Fruit fly (Drosophila melanogaster) whole organism, prepupa: Measurements from ENCODE around the gene CG14024.

Experiments used
- Blimp-1 ChIP-seq: fragments of 200-800 bp; sonication (Bioruptor generic); optimal IDR thresholded peaks from 3 replicates; lab custom pipeline; 2017; ENCODE audit warnings: missing biosample characterization, missing genetic modification characterization, mild to moderate bottlenecking, moderate library complexity, missing genetic modification reagents
- CG10669 ChIP-seq: fragments of 200-800 bp; sonication (Bioruptor generic); optimal IDR thresholded peaks from 3 replicates; lab custom pipeline; 2018; ENCODE audit warnings: missing biosample characterization, mild to moderate bottlenecking, missing genetic modification characterization, moderate library complexity
- CG11294 ChIP-seq: fragments of 200-800 bp; sonication (Bioruptor generic); IDR thresholded peaks from 2 replicates; pipeline ENCODE4 v1.3.6; 2022; ENCODE audit warnings: missing biosample characterization, missing genetic modification characterization
- CG11902 ChIP-seq: fragments of 200-800 bp; sonication (Bioruptor generic); optimal IDR thresholded peaks from 3 replicates; lab custom pipeline; 2016; ENCODE audit warnings: missing biosample characterization, missing genetic modification characterization
- CG15336 ChIP-seq: fragments of 200-800 bp; sonication (Bioruptor generic); IDR thresholded peaks from 2 replicates; pipeline ENCODE4 v1.3.6; 2022; ENCODE audit warnings: missing biosample characterization, missing genetic modification characterization
- CG16779 ChIP-seq: fragments of 200-800 bp; sonication (Bioruptor generic); optimal IDR thresholded peaks from 3 replicates; lab custom pipeline; 2017; ENCODE audit warnings: missing biosample characterization, mild to moderate bottlenecking, missing genetic modification characterization
- CG3032 ChIP-seq: fragments of 200-800 bp; optimal IDR thresholded peaks from 2 replicates; lab custom pipeline; 2019; ENCODE audit warnings: missing biosample characterization, mild to moderate bottlenecking, missing genetic modification characterization, moderate library complexity
- CG31627 ChIP-seq: fragments of 200-800 bp; sonication (Bioruptor generic); optimal IDR thresholded peaks from 3 replicates; lab custom pipeline; 2016; ENCODE audit warnings: missing biosample characterization, missing genetic modification characterization
- CG32006 ChIP-seq: fragments of 200-800 bp; sonication (Bioruptor generic); optimal IDR thresholded peaks from 3 replicates; lab custom pipeline; 2017; ENCODE audit warnings: missing biosample characterization, mild to moderate bottlenecking, missing genetic modification characterization
- CG34406 ChIP-seq: fragments of 200-800 bp; sonication (Bioruptor generic); optimal IDR thresholded peaks from 3 replicates; lab custom pipeline; 2016; ENCODE audit warnings: missing biosample characterization, missing genetic modification characterization
- CG3919 ChIP-seq: fragments of 200-800 bp; sonication (Bioruptor generic); optimal IDR thresholded peaks from 3 replicates; lab custom pipeline; 2016; ENCODE audit warnings: missing biosample characterization, missing genetic modification characterization
- CG4318 ChIP-seq: fragments of 200-800 bp; sonication (Bioruptor generic); optimal IDR thresholded peaks from 3 replicates; lab custom pipeline; 2017; ENCODE audit warnings: missing biosample characterization, mild to moderate bottlenecking, missing genetic modification characterization
- CG6163 ChIP-seq: fragments of 200-800 bp; sonication (Bioruptor generic); IDR thresholded peaks from 3 replicates; pipeline ENCODE4 v1.3.6; 2022; ENCODE audit warnings: missing biosample characterization, missing genetic modification characterization
- CG6276 ChIP-seq: fragments of 200-800 bp; sonication (Bioruptor generic); optimal IDR thresholded peaks from 2 replicates; lab custom pipeline; 2017; ENCODE audit warnings: missing biosample characterization, mild to moderate bottlenecking, missing genetic modification characterization
- CG6808 ChIP-seq: fragments of 200-800 bp; sonication (Bioruptor generic); optimal IDR thresholded peaks from 3 replicates; lab custom pipeline; 2017; ENCODE audit warnings: missing biosample characterization, missing genetic modification characterization, mild to moderate bottlenecking, moderate library complexity, missing genetic modification reagents
- CG8632 ChIP-seq: fragments of 200-800 bp; sonication (Bioruptor generic); optimal IDR thresholded peaks from 3 replicates; lab custom pipeline; 2016; ENCODE audit warnings: missing biosample characterization, missing genetic modification characterization
- Eip75B ChIP-seq: fragments of 200-800 bp; sonication (Bioruptor generic); optimal IDR thresholded peaks from 3 replicates; lab custom pipeline; 2016; ENCODE audit warnings: missing biosample characterization, missing genetic modification characterization
- Eip78C ChIP-seq: fragments of 200-800 bp; sonication (Bioruptor generic); peaks from one replicate; lab custom pipeline; 2016; ENCODE audit warnings: missing biosample characterization, missing genetic modification characterization
- Ets96B ChIP-seq: fragments of 200-800 bp; optimal IDR thresholded peaks from 2 replicates; lab custom pipeline; 2019; ENCODE audit warnings: missing biosample characterization, mild to moderate bottlenecking, missing genetic modification characterization, moderate library complexity
- Hr38 ChIP-seq: sonication (Bioruptor generic); optimal IDR thresholded peaks from 2 replicates; lab custom pipeline; 2016; ENCODE audit warnings: missing biosample characterization, missing genetic modification characterization
- Hr39 ChIP-seq: fragments of 200-800 bp; sonication (Bioruptor generic); optimal IDR thresholded peaks from 2 replicates; lab custom pipeline; 2016; ENCODE audit warnings: missing biosample characterization, missing genetic modification characterization
- Hr4 ChIP-seq: fragments of 200-800 bp; sonication (Bioruptor generic); optimal IDR thresholded peaks from 3 replicates; lab custom pipeline; 2016; ENCODE audit warnings: missing biosample characterization, missing genetic modification characterization
- Sox102F ChIP-seq: fragments of 200-800 bp; sonication (Bioruptor generic); optimal IDR thresholded peaks from 2 replicates; lab custom pipeline; 2016; ENCODE audit warnings: missing biosample characterization, mild to moderate bottlenecking, missing genetic modification characterization
- Sox14 ChIP-seq: fragments of 200-800 bp; sonication (Bioruptor generic); optimal IDR thresholded peaks from 3 replicates; lab custom pipeline; 2016; ENCODE audit warnings: missing biosample characterization, missing genetic modification characterization
- Sox15 ChIP-seq: fragments of 200-800 bp; sonication (Bioruptor generic); optimal IDR thresholded peaks from 3 replicates; lab custom pipeline; 2016; ENCODE audit warnings: missing biosample characterization, missing genetic modification characterization
- achi ChIP-seq: fragments of 200-800 bp; sonication (Bioruptor generic); optimal IDR thresholded peaks from 3 replicates; lab custom pipeline; 2016; ENCODE audit warnings: missing biosample characterization, missing genetic modification characterization
- cyc ChIP-seq: fragments of 200-800 bp; sonication (Bioruptor generic); optimal IDR thresholded peaks from 3 replicates; lab custom pipeline; 2016; ENCODE audit warnings: missing biosample characterization, missing genetic modification characterization
- dsx ChIP-seq: fragments of 200-800 bp; optimal IDR thresholded peaks from 3 replicates; lab custom pipeline; 2019; ENCODE audit warnings: missing biosample characterization, mild to moderate bottlenecking, missing genetic modification characterization, moderate library complexity; ENCODE audit not compliant: poor library complexity, severe bottlenecking
- eg ChIP-seq: fragments of 200-800 bp; sonication (Bioruptor generic); IDR thresholded peaks from 3 replicates; pipeline ENCODE4 v1.3.6; 2022; ENCODE audit warnings: missing biosample characterization, missing genetic modification characterization
- esn ChIP-seq: fragments of 200-800 bp; sonication (Bioruptor generic); optimal IDR thresholded peaks from 2 replicates; lab custom pipeline; 2016; ENCODE audit warnings: missing biosample characterization, mild to moderate bottlenecking, missing genetic modification characterization, moderate library complexity
- fd59A ChIP-seq: fragments of 200-800 bp; sonication (Bioruptor generic); optimal IDR thresholded peaks from 2 replicates; lab custom pipeline; 2017; ENCODE audit warnings: missing biosample characterization, mild to moderate bottlenecking, missing genetic modification characterization, missing genetic modification reagents
- fd85E ChIP-seq: fragments of 200-800 bp; sonication (Bioruptor generic); optimal IDR thresholded peaks from 3 replicates; lab custom pipeline; 2016; ENCODE audit warnings: missing biosample characterization, missing genetic modification characterization
- fkh ChIP-seq: fragments of 200-800 bp; sonication (Bioruptor generic); optimal IDR thresholded peaks from 3 replicates; lab custom pipeline; 2017; ENCODE audit warnings: missing biosample characterization, mild to moderate bottlenecking, missing genetic modification characterization, moderate library complexity
- lz ChIP-seq: fragments of 200-800 bp; sonication (Bioruptor generic); optimal IDR thresholded peaks from 3 replicates; lab custom pipeline; 2016; ENCODE audit warnings: missing biosample characterization, missing genetic modification characterization
- pdm3 ChIP-seq: fragments of 200-800 bp; sonication (Bioruptor generic); optimal IDR thresholded peaks from 3 replicates; lab custom pipeline; 2016; ENCODE audit warnings: missing biosample characterization, missing genetic modification characterization
- spab ChIP-seq: fragments of 200-800 bp; sonication (Bioruptor generic); optimal IDR thresholded peaks from 2 replicates; lab custom pipeline; 2017; ENCODE audit warnings: missing biosample characterization, mild to moderate bottlenecking, missing genetic modification characterization, missing genetic modification reagents
- ss ChIP-seq, 2 experiments: fragments of 200-800 bp; sonication (Bioruptor generic); optimal IDR thresholded peaks; 2 replicates in 1 of 2; 3 replicates in 1 of 2; lab custom pipeline; 2017 to 2018; ENCODE audit warnings: mild to moderate bottlenecking in 2 of 2, missing biosample characterization in 2 of 2, missing genetic modification characterization in 2 of 2, moderate library complexity in 1 of 2
- svp ChIP-seq: fragments of 200-800 bp; sonication (Bioruptor generic); peaks from one replicate; lab custom pipeline; 2016; ENCODE audit warnings: missing biosample characterization, missing genetic modification characterization
- topi ChIP-seq: fragments of 200-800 bp; sonication (Bioruptor generic); optimal IDR thresholded peaks from 3 replicates; lab custom pipeline; 2016; ENCODE audit warnings: missing biosample characterization, missing genetic modification characterization
- vri ChIP-seq: fragments of 200-800 bp; sonication (Bioruptor generic); optimal IDR thresholded peaks from 3 replicates; lab custom pipeline; 2016; ENCODE audit warnings: missing biosample characterization, mild to moderate bottlenecking, missing genetic modification characterization

Gene CG14024

DNA sequence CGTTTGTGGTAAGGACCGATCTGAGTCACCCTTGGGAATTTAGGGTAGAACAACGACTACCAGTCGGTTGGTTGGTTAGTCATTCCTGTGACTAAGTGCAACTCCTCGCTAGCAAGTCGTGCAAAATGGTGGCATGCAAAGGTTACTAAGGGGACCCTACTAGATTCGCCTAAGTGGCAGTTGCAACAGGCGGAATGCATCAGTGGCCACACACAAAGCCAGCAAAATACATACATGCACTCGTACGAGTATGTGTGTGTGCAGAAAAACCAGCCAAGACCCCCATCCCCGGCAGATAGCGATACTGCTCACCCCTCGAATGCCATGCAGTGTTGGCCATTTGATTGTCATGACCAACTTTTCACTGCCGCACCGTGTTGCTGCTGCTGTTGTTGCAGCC is 29.9 kb downstream of the CG14024 start:
- TF ChIP-seq ss (GFP tag; optimal IDR thresholded peaks at IDR 0.05; lab: Kevin White, UChicago) (peak; percentile 40 to 89), dsx (GFP tag; lab: Kevin White, UChicago) (peak; percentile 10), Ets96B (tag; lab: Kevin White, UChicago) (peak; percentile 7), lz (GFP tag; lab: Kevin White, UChicago) (no peak), Sox15 (GFP tag; lab: Kevin White, UChicago) (no peak), CG15336 (GFP tag; lab: Robert Waterston, UW) (no peak), spab (peak; percentile 11), CG6808 (GFP tag; lab: Kevin White, UChicago) (peak; percentile 38), Eip78C (GFP tag; lab: Kevin White, UChicago) (peak; percentile 28)
- TF ChIP-seq, all 60 proteins: peak for 6

DNA sequence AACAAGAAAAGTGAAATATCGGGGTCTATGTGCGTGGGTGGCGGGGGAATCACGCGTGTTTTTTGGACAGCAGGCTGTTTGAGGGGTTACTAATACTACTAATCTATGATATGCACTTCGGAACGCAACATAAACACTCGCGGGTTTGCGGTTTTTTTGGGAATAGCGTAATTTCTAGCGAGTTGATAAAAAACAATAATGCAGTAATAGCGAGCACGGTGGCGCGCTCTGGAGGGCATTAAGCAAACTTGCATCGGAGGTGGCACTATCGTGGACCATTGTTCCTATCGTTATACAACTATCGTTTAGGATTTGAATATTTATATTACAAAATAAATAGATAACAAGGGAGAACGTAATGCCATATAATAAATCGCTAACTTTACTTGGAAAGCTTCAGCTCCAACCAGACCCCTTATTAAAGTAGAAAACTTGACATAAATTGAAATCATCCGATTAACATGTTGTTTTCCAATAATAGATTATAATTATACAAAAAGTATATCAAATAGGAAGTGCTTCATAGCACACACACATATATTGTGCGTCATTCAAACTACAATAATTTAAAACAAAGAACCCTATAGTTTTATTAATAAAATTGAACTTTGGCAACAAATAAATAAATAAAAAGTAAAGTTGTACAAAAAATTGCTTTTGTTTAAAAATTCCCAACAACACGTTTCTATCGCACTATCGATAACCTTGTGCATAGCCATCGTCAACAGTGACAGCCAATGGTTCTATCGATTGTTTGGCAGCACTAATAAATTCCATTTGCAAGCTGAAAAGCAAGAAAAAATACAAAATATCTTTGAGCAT is 36.2 kb downstream of the CG14024 start, which contains the start of the genes Nin and Bub1:
Nin (minus strand) TSS at position 240 of the 822 bp plus-strand sequence.
Bub1 (plus strand) TSS at position 557 of the 822 bp plus-strand sequence.
- TF ChIP-seq dsx (GFP tag; lab: Kevin White, UChicago), result no peak
- TF ChIP-seq Blimp-1 (GFP tag; lab: Kevin White, UChicago), result no peak
- TF ChIP-seq CG31627 (GFP tag; lab: Kevin White, UChicago), result peak; percentile 23
- no peak for TF ChIP-seq Sox102F
- no peak for TF ChIP-seq Hr4
- TF ChIP-seq fd85E (GFP tag; lab: Kevin White, UChicago), result no peak
- TF ChIP-seq Sox15 (GFP tag; lab: Kevin White, UChicago), result peak; percentile 22
- no peak for TF ChIP-seq CG11294
- no peak for TF ChIP-seq CG32006
- TF ChIP-seq Ets96B (tag; lab: Kevin White, UChicago), result no peak
- TF ChIP-seq ss (GFP tag; optimal IDR thresholded peaks at IDR 0.05; lab: Kevin White, UChicago), result no peak
- TF ChIP-seq CG16779, result no peak
- TF ChIP-seq CG6276 (GFP tag; lab: Kevin White, UChicago), result no peak
- no peak for TF ChIP-seq Hr38
- no peak for TF ChIP-seq svp
- TF ChIP-seq Hr39 (GFP tag; lab: Kevin White, UChicago), result peak; percentile 30
- no peak for TF ChIP-seq CG3919 (GFP tag; lab: Kevin White, UChicago)
- peak; percentile 31 for TF ChIP-seq CG3032 (tag; lab: Kevin White, UChicago)
- TF ChIP-seq pdm3 (GFP tag; lab: Kevin White, UChicago), result no peak
- TF ChIP-seq cyc (GFP tag; lab: Kevin White, UChicago), result peak; percentile 17
- peak; percentile 88 for TF ChIP-seq vri
- TF ChIP-seq lz (GFP tag; lab: Kevin White, UChicago), result peak; percentile 49
- TF ChIP-seq CG10669 (GFP tag; lab: Kevin White, UChicago), result no peak
- TF ChIP-seq Eip75B, result no peak
- no peak for TF ChIP-seq CG4318 (GFP tag; lab: Kevin White, UChicago)
- no peak for TF ChIP-seq topi
- peak; percentile 64 for TF ChIP-seq esn (GFP tag; lab: Kevin White, UChicago)
- peak; percentile 2 for TF ChIP-seq CG11902 (GFP tag; lab: Kevin White, UChicago)
- peak; percentile 67 for TF ChIP-seq fkh (GFP tag; lab: Kevin White, UChicago)
- TF ChIP-seq CG15336 (GFP tag; lab: Robert Waterston, UW), result no peak
- peak; percentile 33 for TF ChIP-seq Sox14 (GFP tag; lab: Kevin White, UChicago)
- TF ChIP-seq Eip78C (GFP tag; lab: Kevin White, UChicago), result peak; percentile 80
- TF ChIP-seq CG6163 (GFP tag; lab: Robert Waterston, UW), result peak; percentile 60
- TF ChIP-seq eg, result no peak
- no peak for TF ChIP-seq CG8632 (GFP tag; lab: Kevin White, UChicago)
- TF ChIP-seq fd59A (GFP tag; lab: Kevin White, UChicago), result no peak
- peak; percentile 59 for TF ChIP-seq achi (GFP tag; lab: Kevin White, UChicago)
- TF ChIP-seq CG34406 (GFP tag; lab: Kevin White, UChicago), result peak; percentile 17
